Fruit fly (Drosophila melanogaster): ENCODE results near the gene lwr.

Gene lwr

dm6 chr2L:492225-492624 lies 50.2 kb downstream of the lwr start:
- TF ChIP-seq fd96Ca (GFP tag; IDR thresholded peaks at IDR 0.05) (no peak), CG10348 (GFP tag; IDR thresholded peaks at IDR 0.05) (no peak), CG8159 (tag; optimal IDR thresholded peaks at IDR 0.05) (no peak), rn (GFP tag; IDR thresholded peaks at IDR 0.05) (no peak), CG34367 (tag; optimal IDR thresholded peaks at IDR 0.05) (no peak), D1 (tag; optimal IDR thresholded peaks at IDR 0.05) (no peak), CG4496 (GFP tag; IDR thresholded peaks at IDR 0.05) (no peak), gl (tag; optimal IDR thresholded peaks at IDR 0.05) (no peak), Pif1B (GFP tag; optimal IDR thresholded peaks at IDR 0.05) (no peak), CG17806 (tag; optimal IDR thresholded peaks at IDR 0.05) (no peak), CG9948 (tag; optimal IDR thresholded peaks at IDR 0.05) (no peak), CG13204 (GFP tag; optimal IDR thresholded peaks at IDR 0.05) (no peak), CG8301 (tag; optimal IDR thresholded peaks at IDR 0.05) (no peak), Ets98B (GFP tag; IDR thresholded peaks at IDR 0.05) (no peak), CG14655 (GFP tag; optimal IDR thresholded peaks at IDR 0.05) (no peak), CG12605 (GFP tag; IDR thresholded peaks at IDR 0.05) (no peak), Pif1A (GFP tag; optimal IDR thresholded peaks at IDR 0.05) (no peak), CG15710 (tag; optimal IDR thresholded peaks at IDR 0.05) (no peak), CG32121 (GFP tag; IDR thresholded peaks at IDR 0.05) (no peak), Snoo (tag; optimal IDR thresholded peaks at IDR 0.05) (no peak)

Data from whole organism, pupa.